Fruit fly (Drosophila melanogaster): ENCODE results near the gene CG9175.
A peak's percentile ranks its signal among the peaks of the same experiment; 100 is the strongest.

Gene CG9175

dm6 chr2L:6098479-6099269 lies at the start of gene CG9175 (continued):
- TF ChIP-seq CG15514 (GFP tag; optimal IDR thresholded peaks at IDR 0.05) (peak; percentile 81), nmo (GFP tag; optimal IDR thresholded peaks at IDR 0.05) (peak; percentile 67), tna (GFP tag; IDR thresholded peaks at IDR 0.05; ENCODE audit: partially characterized antibody) (peak; percentile 93), CG9876 (GFP tag; optimal IDR thresholded peaks at IDR 0.05) (no peak), CG9797 (GFP tag; optimal IDR thresholded peaks at IDR 0.05) (peak; percentile 57), CG11398 (GFP tag; optimal IDR thresholded peaks at IDR 0.05) (peak; percentile 5), gro (GFP tag; optimal IDR thresholded peaks at IDR 0.05) (peak; percentile 83), CG17568 (GFP tag; optimal IDR thresholded peaks at IDR 0.05) (no peak), Rfx (GFP tag; IDR thresholded peaks at IDR 0.05) (peak; percentile 66), slp2 (GFP tag; optimal IDR thresholded peaks at IDR 0.05) (no peak), usp (GFP tag; optimal IDR thresholded peaks at IDR 0.05) (no peak), CG13424 (tag; optimal IDR thresholded peaks at IDR 0.05) (peak; percentile 28), PHDP (tag; optimal IDR thresholded peaks at IDR 0.05) (peak; percentile 38), CG10462 (GFP tag; optimal IDR thresholded peaks at IDR 0.05) (peak; percentile 63), chn (GFP tag; optimal IDR thresholded peaks at IDR 0.05) (peak; percentile 30), tin (GFP tag; optimal IDR thresholded peaks at IDR 0.05) (peak; percentile 33), zen (tag; optimal IDR thresholded peaks at IDR 0.05) (peak; percentile 63), ato (GFP tag; IDR thresholded peaks at IDR 0.05; ENCODE audit: partially characterized antibody) (peak; percentile 95), CG10267 (tag; optimal IDR thresholded peaks at IDR 0.05) (peak; percentile 59), Sry-δ (GFP tag; optimal IDR thresholded peaks at IDR 0.05) (peak; percentile 99), gsb-n (tag; optimal IDR thresholded peaks at IDR 0.05) (peak; percentile 6), CG30431 (GFP tag; optimal IDR thresholded peaks at IDR 0.05) (no peak), CG17829 (tag; optimal IDR thresholded peaks at IDR 0.05) (peak; percentile 74), cg (GFP tag; optimal IDR thresholded peaks at IDR 0.05) (no peak), Ptx1 (GFP tag; IDR thresholded peaks at IDR 0.05) (peak; percentile 39; the same call in 1 of the 2 replicates), Mrtf (GFP tag; IDR thresholded peaks at IDR 0.05) (no peak), NfI (GFP tag; optimal IDR thresholded peaks at IDR 0.05) (peak; percentile 56), ab (GFP tag; optimal IDR thresholded peaks at IDR 0.05) (no peak), lilli (GFP tag; optimal IDR thresholded peaks at IDR 0.05) (peak; percentile 41), ci (GFP tag; IDR thresholded peaks at IDR 0.05) (peak; percentile 78), Trl (optimal IDR thresholded peaks at IDR 0.05) (no peak), Trl (GFP tag; optimal IDR thresholded peaks at IDR 0.05) (peak; percentile 12), gcm (GFP tag; optimal IDR thresholded peaks at IDR 0.05) (peak; percentile 28), ATbp (GFP tag; optimal IDR thresholded peaks at IDR 0.05) (no peak), CG12104 (GFP tag; optimal IDR thresholded peaks at IDR 0.05) (peak; percentile 15), gem (tag; optimal IDR thresholded peaks at IDR 0.05) (peak; percentile 4), lov (optimal IDR thresholded peaks at IDR 0.05) (no peak), lov (GFP tag; IDR thresholded peaks at IDR 0.05) (no peak), CG11504 (tag; optimal IDR thresholded peaks at IDR 0.05) (peak; percentile 43), Neu2 (GFP tag; optimal IDR thresholded peaks at IDR 0.05; ENCODE audit: borderline replicate concordance) (no peak), CG15269 (tag; optimal IDR thresholded peaks at IDR 0.05) (no peak), caup (GFP tag; optimal IDR thresholded peaks at IDR 0.05; ENCODE audit: severe bottlenecking) (peak; percentile 39), CG32532 (GFP tag; IDR thresholded peaks at IDR 0.05) (peak; percentile 58; the same call in 1 of the 2 replicates), Aef1 (GFP tag; IDR thresholded peaks at IDR 0.05) (no peak), sc (optimal IDR thresholded peaks at IDR 0.05) (no peak), sc (GFP tag; optimal IDR thresholded peaks at IDR 0.05) (no peak), knrl (GFP tag; IDR thresholded peaks at IDR 0.05; ENCODE audit: partially characterized antibody) (peak; percentile 94), ro (GFP tag; IDR thresholded peaks at IDR 0.05) (no peak), CG2116 (GFP tag; optimal IDR thresholded peaks at IDR 0.05) (peak; percentile 78), CG6272 (GFP tag; IDR thresholded peaks at IDR 0.05) (no peak; the same call in 1 of the 2 replicates)
